Worm (Caenorhabditis elegans): ENCODE measurements around the gene sbt-1.

Gene sbt-1

DNA sequence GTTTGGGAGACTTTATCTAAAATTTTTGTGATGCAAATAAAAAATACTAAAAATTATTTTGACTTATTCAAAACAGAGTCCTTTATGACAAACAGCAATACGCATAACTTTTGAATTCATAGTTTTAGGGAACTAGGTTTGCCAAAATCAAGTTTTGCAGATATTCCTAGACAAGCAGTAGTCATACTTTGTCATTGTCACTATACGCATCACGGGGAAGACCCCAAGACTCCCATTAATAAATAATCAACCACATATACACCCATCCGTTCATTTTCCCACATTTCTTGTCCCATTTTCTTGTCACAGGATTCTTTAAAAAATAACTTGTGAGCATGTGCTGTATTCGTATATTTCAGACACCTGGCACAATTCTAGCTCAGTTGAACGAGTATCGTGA is 14.3 kb downstream of the sbt-1 start, which contains the start of gene Y44A6D.7:
Gene Y44A6D.7, plus strand, starts transcription at position 301 of the 400 bp plus-strand sequence.
- TF ChIP-seq nhr-20 (tag; optimal IDR thresholded peaks at IDR 0.05), result no peak
- peak; percentile 30 for TF ChIP-seq nhr-85 (tag)

DNA sequence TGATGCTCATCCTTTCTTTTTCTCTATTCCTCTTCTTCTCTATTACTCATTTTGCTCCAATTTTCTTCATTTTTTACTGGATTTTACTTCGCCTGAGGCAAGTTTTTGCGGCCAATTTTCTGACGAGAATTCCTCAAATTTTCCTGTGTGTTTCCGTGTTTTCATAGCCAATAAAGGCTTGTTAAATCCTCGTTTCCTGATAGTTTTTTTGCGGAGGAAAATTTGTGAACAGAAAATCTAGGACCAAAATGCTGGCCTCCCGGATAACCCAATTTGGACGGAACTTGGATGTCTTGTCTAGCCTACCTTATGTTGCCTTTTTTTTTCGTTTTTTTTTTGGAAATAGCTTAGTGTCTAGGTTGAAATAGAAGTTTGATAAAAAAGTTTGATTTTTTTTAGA is 15.0 kb downstream of the sbt-1 start:
- no peak for TF ChIP-seq egl-27 (tag; optimal IDR thresholded peaks at IDR 0.05)
- peak; percentile 56 for TF ChIP-seq lin-14 (GFP tag; optimal IDR thresholded peaks at IDR 0.05)
- no peak for TF ChIP-seq efl-1 (optimal IDR thresholded peaks at IDR 0.05)
- peak in 1 of 2 experiments; percentile 7 for TF ChIP-seq efl-1 (GFP tag; optimal IDR thresholded peaks at IDR 0.05 in 1 of 2)
- TF ChIP-seq snpc-4 (tag; optimal IDR thresholded peaks at IDR 0.05), result no peak

DNA sequence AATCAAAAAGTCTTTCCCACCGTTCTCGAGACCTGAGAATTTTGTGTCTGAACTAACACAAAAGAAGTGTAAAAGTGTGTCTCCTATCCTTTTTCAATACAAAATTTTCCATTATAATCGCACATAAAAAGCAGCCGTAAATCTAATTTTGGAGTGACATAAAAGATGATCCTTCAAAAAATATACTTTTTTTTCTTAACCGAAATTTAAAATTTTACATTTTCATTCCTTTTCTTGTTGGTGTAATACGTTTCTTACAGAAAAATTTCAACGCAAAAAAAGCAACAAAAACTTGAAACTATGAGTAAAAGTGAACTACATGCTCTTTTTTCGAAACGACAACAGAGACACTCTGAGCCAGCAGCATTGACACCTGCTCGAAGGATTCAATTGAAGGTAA is 21.6 kb downstream of the sbt-1 start, which contains the start of gene Y44A6D.6:
Gene Y44A6D.6, plus strand, starts transcription at position 301 of the 400 bp plus-strand sequence.
- TF ChIP-seq zag-1 (tag; optimal IDR thresholded peaks at IDR 0.05) (no peak), sup-37 (GFP tag; optimal IDR thresholded peaks at IDR 0.05) (no peak), fkh-8 (tag; optimal IDR thresholded peaks at IDR 0.05) (no peak)

DNA sequence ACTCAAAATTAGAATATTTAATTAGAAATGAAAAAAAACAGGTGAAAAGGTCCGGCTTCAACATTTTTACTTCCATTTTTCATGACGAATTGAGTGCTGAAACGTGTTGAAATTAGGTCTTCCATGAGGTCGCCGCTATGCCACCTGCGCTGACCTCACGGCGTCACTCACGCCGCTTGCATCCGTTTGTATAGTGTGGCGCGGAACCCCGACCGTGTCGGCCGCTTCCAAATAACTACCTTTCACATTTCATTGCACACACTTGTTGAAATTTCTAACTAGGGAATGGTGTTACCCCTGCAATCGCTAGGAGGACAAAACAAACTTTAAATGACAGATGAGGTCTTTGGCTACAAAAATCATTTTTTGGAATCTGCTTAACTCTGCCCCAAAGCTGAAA is 25.2 kb downstream of the sbt-1 start:
- TF ChIP-seq nhr-90 (tag; optimal IDR thresholded peaks at IDR 0.05; ENCODE audit: poor library complexity), result peak; percentile 23
- TF ChIP-seq grh-1 (GFP tag; IDR thresholded peaks at IDR 0.05), result peak; percentile 23; the same call in 1 of the 2 replicates
- peak; percentile 10 for TF ChIP-seq nhr-71 (tag; optimal IDR thresholded peaks at IDR 0.05)
- peak; percentile 4 for TF ChIP-seq snu-23 (GFP tag; optimal IDR thresholded peaks at IDR 0.05)
- TF ChIP-seq nhr-47 (tag; optimal IDR thresholded peaks at IDR 0.05), result peak; percentile 17
- peak; percentile 27 for TF ChIP-seq nhr-85 (tag)
- peak; percentile 94 for TF ChIP-seq snpc-4 (tag; optimal IDR thresholded peaks at IDR 0.05)

DNA sequence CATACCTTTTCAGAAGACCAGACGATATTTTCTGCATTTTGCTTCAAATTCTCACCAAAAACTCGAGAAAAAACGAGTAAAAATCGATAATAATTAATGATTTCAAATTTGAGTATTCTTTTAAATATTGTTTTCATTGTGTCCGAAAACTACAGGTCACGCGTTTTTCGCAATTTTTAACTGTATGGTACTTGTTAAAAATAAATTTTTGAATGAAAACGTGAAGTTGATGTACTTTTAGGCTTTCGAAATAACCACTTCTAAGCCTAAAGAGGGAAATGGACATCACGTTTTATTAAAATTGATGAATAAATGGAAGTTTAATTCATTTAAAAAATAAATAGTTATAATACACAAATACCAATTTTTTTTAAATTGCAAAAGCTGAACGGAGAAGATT is 25.8 kb downstream of the sbt-1 start, which contains the start of gene Y44A6D.5:
Gene Y44A6D.5, minus strand, starts transcription at position 101 of the 400 bp plus-strand sequence.
- TF ChIP-seq efl-1 (optimal IDR thresholded peaks at IDR 0.05) (no peak), efl-1 (GFP tag; optimal IDR thresholded peaks at IDR 0.05 in 1 of 2) (peak in 1 of 2 experiments; percentile 66), ztf-11 (tag; optimal IDR thresholded peaks at IDR 0.05) (no peak)

DNA sequence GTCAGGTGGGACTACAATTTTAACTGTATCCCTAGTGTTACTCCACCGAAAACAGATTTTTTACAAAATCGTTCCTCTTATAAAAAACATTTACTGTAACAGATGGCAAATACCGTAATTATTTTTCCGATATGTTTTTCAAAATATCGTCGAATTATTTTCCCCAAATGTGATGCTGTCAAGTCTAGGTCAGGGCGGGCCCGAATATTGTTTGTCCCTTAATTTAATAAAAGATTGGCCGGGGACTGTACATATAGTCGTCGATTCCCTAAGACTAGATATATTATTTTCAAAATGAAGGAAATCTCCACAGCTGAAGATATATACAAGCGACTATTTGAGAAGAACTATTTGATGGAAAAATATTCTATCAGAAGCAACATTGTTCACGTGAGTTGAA is 30.8 kb downstream of the sbt-1 start, which contains the start of gene sdf-9:
Gene sdf-9, plus strand, starts transcription at position 301 of the 400 bp plus-strand sequence.
- TF ChIP-seq ceh-8 (GFP tag; optimal IDR thresholded peaks at IDR 0.05) (peak; percentile 26), sox-4 (tag; optimal IDR thresholded peaks at IDR 0.05) (no peak)

DNA sequence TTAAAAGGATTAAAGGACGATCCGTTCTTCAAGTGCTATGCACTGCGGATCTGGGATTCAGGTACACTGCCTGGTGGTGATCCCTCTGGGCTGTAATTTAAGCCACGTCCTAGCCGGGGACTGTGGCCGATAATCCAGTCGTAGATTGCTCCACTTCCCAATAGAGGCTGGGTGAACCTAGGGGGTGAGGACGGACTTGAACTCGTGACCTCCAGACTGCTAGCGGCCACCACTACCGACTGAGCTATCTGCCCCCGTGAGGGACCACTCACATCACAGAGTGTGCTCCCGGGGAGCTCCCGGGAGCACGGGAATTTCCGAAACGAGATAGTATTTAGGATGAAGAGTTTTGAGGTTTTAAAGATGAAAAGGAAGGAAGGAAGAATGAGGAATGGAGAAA is 33.3 kb downstream of the sbt-1 start:
- TF ChIP-seq nhr-19 (GFP tag; conservative IDR thresholded peaks at IDR 0.05), result peak; percentile 39
- TF ChIP-seq rnt-1 (tag; optimal IDR thresholded peaks at IDR 0.05), result peak; percentile 20

DNA sequence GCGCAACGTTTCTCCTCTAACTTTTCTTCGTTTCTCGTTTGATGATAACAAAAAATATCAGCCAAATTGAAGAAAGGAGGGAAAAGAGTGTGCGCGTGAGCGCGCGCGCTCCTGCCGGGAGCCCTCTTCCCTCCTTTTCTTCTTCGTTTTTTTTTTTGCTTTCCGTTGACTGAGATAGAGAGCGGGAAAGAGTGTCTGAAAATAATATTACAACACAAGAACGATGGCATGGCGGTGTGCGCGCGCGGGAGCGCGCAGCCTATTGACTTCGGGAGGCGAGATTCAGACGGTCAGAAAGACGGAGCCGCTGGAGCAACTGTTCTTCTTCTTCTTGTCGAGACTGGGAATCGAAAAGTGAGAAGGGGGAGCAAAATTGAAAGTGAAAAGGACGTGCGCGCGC is 34.9 kb downstream of the sbt-1 start:
- TF ChIP-seq unc-62 (GFP tag; optimal IDR thresholded peaks at IDR 0.05), result no peak
- TF ChIP-seq egl-27 (tag; optimal IDR thresholded peaks at IDR 0.05), result no peak
- TF ChIP-seq lin-14 (GFP tag; optimal IDR thresholded peaks at IDR 0.05), result peak; percentile 87
- TF ChIP-seq mdl-1 (tag; optimal IDR thresholded peaks at IDR 0.05), result peak in 1 of 2 experiments; percentile 19
- peak; percentile 62 for TF ChIP-seq dsc-1 (tag; optimal IDR thresholded peaks at IDR 0.05)
- peak; percentile 61 for TF ChIP-seq rnt-1 (tag; optimal IDR thresholded peaks at IDR 0.05)
- TF ChIP-seq grh-1 (GFP tag; IDR thresholded peaks at IDR 0.05), result no peak
- peak; percentile 6; the same call in 1 of the 2 replicates for TF ChIP-seq unc-98 (GFP tag; IDR thresholded peaks at IDR 0.05)
- peak in 1 of 2 experiments; percentile 48 for TF ChIP-seq lsy-2 (tag; optimal IDR thresholded peaks at IDR 0.05)
- TF ChIP-seq nhr-71 (tag; optimal IDR thresholded peaks at IDR 0.05), result peak; percentile 55
- TF ChIP-seq mep-1 (tag; optimal IDR thresholded peaks at IDR 0.05), result peak; percentile 46
- TF ChIP-seq swsn-7 (tag; optimal IDR thresholded peaks at IDR 0.05), result peak; percentile 8
- peak; percentile 22 for TF ChIP-seq nhr-20 (tag; optimal IDR thresholded peaks at IDR 0.05)
- peak in 1 of 2 experiments; percentile 3 for TF ChIP-seq efl-1 (optimal IDR thresholded peaks at IDR 0.05)
- no peak for TF ChIP-seq efl-1 (GFP tag; optimal IDR thresholded peaks at IDR 0.05 in 1 of 2)
- peak; percentile 38 for TF ChIP-seq nhr-19 (GFP tag; conservative IDR thresholded peaks at IDR 0.05)
- TF ChIP-seq ets-5 (GFP tag; IDR thresholded peaks at IDR 0.05), result no peak
- peak; percentile 52 for TF ChIP-seq snu-23 (GFP tag; optimal IDR thresholded peaks at IDR 0.05)
- peak; percentile 29 for TF ChIP-seq unc-130 (tag; optimal IDR thresholded peaks at IDR 0.05)
- peak in 1 of 2 experiments; percentile 8 for TF ChIP-seq lin-35 (GFP tag; optimal IDR thresholded peaks at IDR 0.05)
- TF ChIP-seq pag-3 (tag; optimal IDR thresholded peaks at IDR 0.05; ENCODE audit: borderline replicate concordance, insufficient read depth), result peak; percentile 91

Measured in whole organism, L1 larva.